Worm (Caenorhabditis elegans) whole organism, L4 larva: Measurements from ENCODE around the gene sap-49.

ENCODE experiments used
- ceh-28 ChIP-seq: fragments of 150-350 bp; optimal IDR thresholded peaks from 2 replicates; lab custom pipeline; 2014; ENCODE audit warnings: missing biosample characterization, missing genetic modification reagents, missing genetic modification characterization
- ces-1 ChIP-seq: fragments of 150-350 bp; sonication (generic microtip); optimal IDR thresholded peaks from 4 replicates; lab custom pipeline; 2014; ENCODE audit warnings: missing biosample characterization, missing genetic modification reagents, missing genetic modification characterization
- egl-27 ChIP-seq: sonication (generic microtip); optimal IDR thresholded peaks from 3 replicates; lab custom pipeline; 2017; ENCODE audit warnings: missing biosample characterization, missing genetic modification reagents, missing genetic modification characterization
- lim-7 ChIP-seq: fragments of 200-800 bp; sonication (Bioruptor generic); IDR thresholded peaks from 2 replicates; pipeline ENCODE4 v1.3.6; 2022; ENCODE audit warnings: missing genetic modification characterization, missing compliant biosample characterization
- lin-29 ChIP-seq: fragments of 200-800 bp; sonication (Bioruptor generic); IDR thresholded peaks from 2 replicates; pipeline ENCODE4 v1.3.6; 2022; ENCODE audit warnings: missing genetic modification reagents, missing genetic modification characterization, missing compliant biosample characterization
- mep-1 ChIP-seq: fragments of 150-350 bp; sonication (generic microtip); optimal IDR thresholded peaks from 3 replicates; lab custom pipeline; 2014; ENCODE audit warnings: missing biosample characterization, missing genetic modification characterization
- mxl-2 ChIP-seq: fragments of 200-800 bp; sonication (Bioruptor generic); conservative IDR thresholded peaks from 2 replicates; pipeline ENCODE4 v1.3.6; 2022; ENCODE audit warnings: missing genetic modification reagents, missing genetic modification characterization, missing compliant biosample characterization
- pqm-1 ChIP-seq: sonication (generic microtip); optimal IDR thresholded peaks from 2 replicates; lab custom pipeline; 2017; ENCODE audit warnings: missing biosample characterization, missing genetic modification characterization
- skn-1 ChIP-seq: fragments of 150-350 bp; optimal IDR thresholded peaks from 2 replicates; lab custom pipeline; 2014; ENCODE audit warnings: missing biosample characterization, missing genetic modification characterization
- spr-1 ChIP-seq: sonication (generic microtip); optimal IDR thresholded peaks from 2 replicates; lab custom pipeline; 2016; ENCODE audit warnings: mild to moderate bottlenecking, missing genetic modification characterization, missing compliant biosample characterization
- tag-97 ChIP-seq: fragments of 200-800 bp; sonication (Bioruptor generic); IDR thresholded peaks from 2 replicates; pipeline ENCODE4 v1.3.6; 2022; ENCODE audit warnings: missing genetic modification characterization, missing compliant biosample characterization

DNA sequence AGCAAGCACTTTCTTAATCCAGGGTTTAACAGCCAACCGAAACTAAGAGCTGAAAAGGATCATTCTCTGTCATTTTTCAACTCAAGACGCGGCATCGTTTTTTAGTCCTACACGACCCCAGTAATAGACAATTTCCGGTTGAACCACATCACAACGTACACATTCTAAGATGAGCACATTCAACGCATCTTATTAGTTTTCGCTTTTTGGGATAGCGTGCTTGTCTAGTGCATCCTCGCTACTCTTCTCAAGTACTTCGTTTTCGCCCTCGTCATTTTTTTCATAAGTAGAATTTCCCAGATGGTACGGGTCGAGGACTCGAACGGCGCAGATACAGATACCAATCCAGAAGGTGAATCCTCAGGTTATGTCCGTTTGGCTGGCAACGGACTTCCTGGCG is 6.7 kb upstream of the sap-49 start, which contains the start of gene T05H10.1:
- TF ChIP-seq spr-1 (tag; lab: Kevin White, UChicago) (no peak), lim-7 (GFP tag; lab: Robert Waterston, UW) (no peak), tag-97 (GFP tag; lab: Robert Waterston, UW) (no peak), pqm-1 (no peak), skn-1 (tag; lab: Kevin White, UChicago) (no peak), mep-1 (tag; lab: Kevin White, UChicago) (no peak), mxl-2 (no peak), lin-29 (GFP tag; lab: Robert Waterston, UW) (no peak), ces-1 (GFP tag; lab: Kevin White, UChicago) (no peak), egl-27 (tag; lab: Kevin White, UChicago) (no peak), ceh-28 (tag; lab: Kevin White, UChicago) (no peak)
